Worm (Caenorhabditis elegans) whole organism, late embryonic: Measurements from ENCODE around the gene R148.3.

Experiments used
- dve-1 ChIP-seq: sonication (generic microtip); optimal IDR thresholded peaks from 2 replicates; lab custom pipeline; 2017; ENCODE audit warnings: antibody characterized with exemption, mild to moderate bottlenecking, missing genetic modification characterization, missing compliant biosample characterization
- hlh-30 ChIP-seq: sonication (generic microtip); optimal IDR thresholded peaks from 2 replicates; lab custom pipeline; 2017; ENCODE audit warnings: antibody characterized with exemption, missing genetic modification characterization, missing compliant biosample characterization; ENCODE audit not compliant: insufficient read depth
- mec-3 ChIP-seq: sonication (generic microtip); optimal IDR thresholded peaks from 2 replicates; lab custom pipeline; 2016; ENCODE audit warnings: borderline replicate concordance, missing genetic modification characterization, missing compliant biosample characterization

DNA sequence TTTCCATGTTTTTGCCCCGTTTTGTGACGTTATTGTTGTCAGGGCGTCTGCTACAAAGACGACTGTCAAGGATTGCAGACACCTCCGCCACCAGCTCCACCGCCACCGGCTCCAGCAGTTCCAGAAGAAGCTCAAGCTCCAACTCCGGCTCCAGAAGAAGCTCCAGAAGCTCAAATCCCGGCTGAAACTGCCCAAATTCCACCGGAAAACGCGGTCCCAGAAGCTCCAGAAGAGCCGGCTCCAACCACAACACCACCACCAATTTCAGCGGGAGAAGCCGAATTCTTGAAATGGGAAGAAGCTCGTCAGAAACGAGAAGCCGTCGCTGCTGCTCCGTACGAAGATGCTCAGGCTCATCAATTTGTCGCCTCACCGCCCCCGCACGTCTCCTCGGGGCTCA lies 1.6 kb downstream of the R148.3 start:
- TF ChIP-seq hlh-30 (tag; lab: Kevin White, UChicago) (no peak), dve-1 (no peak), mec-3 (tag; lab: Kevin White, UChicago) (no peak)
